Worm (Caenorhabditis elegans) whole organism, young adult: ENCODE measurements around the gene F08G12.3.

Experiments used
- B0261.1 ChIP-seq: sonication (generic microtip); optimal IDR thresholded peaks from 2 replicates; lab custom pipeline; 2016; ENCODE audit warnings: mild to moderate bottlenecking, missing genetic modification characterization, moderate library complexity, missing compliant biosample characterization
- F49E8.2 ChIP-seq: sonication (generic microtip); optimal IDR thresholded peaks from 3 replicates; lab custom pipeline; 2017; ENCODE audit warnings: missing genetic modification characterization, mild to moderate bottlenecking, missing compliant biosample characterization, antibody characterized with exemption, moderate library complexity; ENCODE audit not compliant: insufficient read depth
- Y67H2A.10 ChIP-seq: fragments of 200-800 bp; sonication (Bioruptor generic); conservative IDR thresholded peaks from 2 replicates; pipeline ENCODE4 v1.3.6; 2022; ENCODE audit warnings: missing genetic modification reagents, missing genetic modification characterization, missing compliant biosample characterization
- ceh-40 ChIP-seq: fragments of 200-800 bp; sonication (Bioruptor generic); IDR thresholded peaks from 2 replicates; pipeline ENCODE4 v1.3.6; 2022; ENCODE audit warnings: missing genetic modification characterization, missing compliant biosample characterization
- chd-7 ChIP-seq: sonication (generic microtip); optimal IDR thresholded peaks from 2 replicates; lab custom pipeline; 2016; ENCODE audit warnings: mild to moderate bottlenecking, missing genetic modification characterization, moderate library complexity, missing compliant biosample characterization
- lir-1 ChIP-seq: fragments of 200-800 bp; sonication (Bioruptor generic); conservative IDR thresholded peaks from 2 replicates; pipeline ENCODE4 v1.3.6; 2022; ENCODE audit warnings: missing genetic modification reagents, missing genetic modification characterization, missing compliant biosample characterization
- nfyb-1 ChIP-seq: fragments of 200-800 bp; sonication (Bioruptor generic); IDR thresholded peaks from 2 replicates; pipeline ENCODE4 v1.3.6; 2022; ENCODE audit warnings: missing genetic modification reagents, missing genetic modification characterization, missing compliant biosample characterization
- snpc-4 ChIP-seq, 5 experiments: fragments of 150-350 bp in 1 of 5; sonication (generic microtip) in 4 of 5; optimal IDR thresholded peaks; 2 replicates each; lab custom pipeline; 2014 to 2018; ENCODE audit warnings: missing genetic modification characterization in 5 of 5, missing biosample characterization in 3 of 5, antibody characterized with exemption in 2 of 5, mild to moderate bottlenecking in 2 of 5, missing compliant biosample characterization in 2 of 5, missing genotype in 2 of 5, moderate library complexity in 2 of 5, missing genetic modification reagents in 1 of 5

DNA sequence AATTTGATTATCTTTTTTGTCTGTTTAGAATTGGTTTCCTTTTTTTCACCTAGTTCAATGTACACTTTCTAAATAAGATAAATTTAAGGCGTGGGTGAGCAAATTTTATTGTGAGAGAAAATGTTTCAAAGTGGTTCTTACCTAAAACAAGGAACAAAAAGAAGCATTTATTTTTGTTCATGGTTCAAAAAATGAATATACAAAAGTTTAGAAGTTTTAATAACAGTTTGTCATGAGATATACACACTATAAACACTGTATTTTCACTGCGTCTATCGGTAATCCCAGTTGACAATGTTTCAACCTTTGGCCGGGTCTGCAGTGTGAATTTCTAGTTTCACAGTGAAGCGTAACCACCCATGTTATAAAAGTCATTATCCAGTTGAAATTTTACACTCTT, 15.3 kb downstream of the F08G12.3 start, which contains the start of gene F08G12.11:
- TF ChIP-seq ceh-40 (no peak), nfyb-1 (no peak), B0261.1 (tag; lab: Kevin White, UChicago) (no peak), chd-7 (tag; lab: Kevin White, UChicago) (no peak), F49E8.2 (tag; lab: Kevin White, UChicago) (no peak), Y67H2A.10 (GFP tag; lab: Robert Waterston, UW) (no peak), snpc-4 (GFP tag; optimal IDR thresholded peaks at IDR 0.05; lab: Kevin White, UChicago) (no peak), snpc-4 (tag; optimal IDR thresholded peaks at IDR 0.05; lab: Kevin White, UChicago) (no peak), lir-1 (GFP tag; lab: Robert Waterston, UW) (no peak)
